Fruit fly (Drosophila melanogaster) whole organism, embryonic: ENCODE results near the gene Mdh1.

Experiments used
- CG5180 ChIP-seq: fragments of 200-800 bp; sonication (Bioruptor generic); optimal IDR thresholded peaks from 3 replicates; lab custom pipeline; 2017; ENCODE audit warnings: missing biosample characterization, missing genetic modification characterization, mild to moderate bottlenecking, moderate library complexity, missing genetic modification reagents
- CG7745 ChIP-seq: fragments of 200-800 bp; sonication (Bioruptor generic); optimal IDR thresholded peaks from 2 replicates; lab custom pipeline; 2018; ENCODE audit warnings: missing biosample characterization, mild to moderate bottlenecking, missing genetic modification characterization, moderate library complexity
- Hr78 ChIP-seq, 2 experiments: fragments of 200-800 bp in 1 of 2; fragments of >200 bp in 1 of 2; sonication (Bioruptor generic) in 1 of 2; optimal IDR thresholded peaks; 2 replicates each; lab custom pipeline; 2017 to 2019; ENCODE audit warnings: missing biosample characterization in 2 of 2, missing genetic modification characterization in 2 of 2, mild to moderate bottlenecking in 1 of 2, moderate library complexity in 1 of 2
- Vsx1 ChIP-seq: fragments of 200-800 bp; sonication (Bioruptor generic); optimal IDR thresholded peaks from 2 replicates; lab custom pipeline; 2017; ENCODE audit warnings: missing biosample characterization, mild to moderate bottlenecking, missing genetic modification characterization, missing genetic modification reagents
- ato ChIP-seq: fragments of 200-800 bp; sonication (Bioruptor generic); IDR thresholded peaks from 2 replicates; pipeline ENCODE4 v1.3.6; 2022; ENCODE audit warnings: missing biosample characterization, missing genetic modification characterization; ENCODE audit not compliant: partially characterized antibody
- bigmax ChIP-seq: fragments of 200-800 bp; sonication (Bioruptor generic); optimal IDR thresholded peaks from 2 replicates; lab custom pipeline; 2018; ENCODE audit warnings: missing biosample characterization, mild to moderate bottlenecking, missing genetic modification characterization
- gem ChIP-seq: fragments of 200-800 bp; sonication (Bioruptor generic); optimal IDR thresholded peaks from 2 replicates; lab custom pipeline; 2019; ENCODE audit warnings: missing biosample characterization, mild to moderate bottlenecking, missing genetic modification characterization, moderate library complexity

DNA sequence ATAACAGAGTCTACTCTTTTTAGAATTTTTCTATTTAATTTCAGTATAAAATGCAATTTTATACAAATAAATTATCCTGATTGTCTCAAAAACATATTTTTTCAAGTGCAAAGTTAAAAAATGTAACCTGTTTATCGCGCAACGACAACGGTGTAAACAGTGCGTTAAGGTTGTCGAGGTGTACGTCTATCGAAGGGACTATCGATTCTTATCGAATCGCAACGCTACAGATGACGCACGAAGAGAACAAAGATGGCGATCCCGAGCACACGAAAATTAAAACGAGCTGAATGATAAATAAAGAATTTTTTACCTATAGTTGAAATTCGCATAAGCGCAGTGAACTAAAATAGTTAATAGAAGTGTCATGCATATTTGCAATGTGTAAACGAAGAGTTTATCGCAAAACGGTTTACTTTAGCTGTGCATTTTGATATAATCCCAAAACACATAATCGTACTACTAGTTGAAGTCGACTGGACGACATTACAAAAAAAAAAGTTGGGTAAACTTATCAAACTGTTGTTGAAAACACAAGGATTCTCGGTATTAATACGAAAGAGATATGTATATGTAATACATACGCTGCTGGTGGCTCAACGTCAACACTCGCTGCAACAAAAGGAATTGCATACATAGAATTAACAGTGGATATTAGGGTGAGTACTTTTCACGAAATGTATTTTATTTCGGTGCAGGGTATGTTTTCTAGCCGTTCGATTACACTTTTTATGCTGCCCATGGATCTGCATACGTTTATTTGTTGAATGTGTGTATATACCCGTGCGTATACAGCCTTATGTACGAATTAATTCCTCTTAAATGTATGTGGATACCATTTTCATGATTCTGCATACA lies 8.0 kb downstream of the Mdh1 start, which contains the start of gene da:
- TF ChIP-seq Hr78 (GFP tag; optimal IDR thresholded peaks at IDR 0.05; lab: Kevin White, UChicago) (peak in 1 of 2 experiments; percentile 8), CG5180 (GFP tag; lab: Kevin White, UChicago) (no peak), CG7745 (tag; lab: Kevin White, UChicago) (no peak), Vsx1 (GFP tag; lab: Kevin White, UChicago) (no peak), bigmax (GFP tag; lab: Kevin White, UChicago) (peak; percentile 32), ato (GFP tag; lab: Robert Waterston, UW) (peak; percentile 17; the same call in 1 of the 2 replicates), gem (peak; percentile 76)
